Fruit fly (Drosophila melanogaster): ENCODE data around the gene phol.

phol gene

dm6 chr3L:9417288-9417687 is 38.8 kb downstream of the phol start, which contains the start of gene CG3982:
Gene CG3982, minus strand, starts transcription at chr3L:9417388.
- no peak for TF ChIP-seq CTCF (optimal IDR thresholded peaks at IDR 0.05)
- no peak for TF ChIP-seq CG8478 (optimal IDR thresholded peaks at IDR 0.05)

dm6 chr3L:9410754-9411423 is 45.2 kb downstream of the phol start, which contains the start of the genes CG4022 and Cpsf5:
Gene CG4022, minus strand, starts transcription at chr3L:9410832.
Gene Cpsf5, plus strand, starts transcription at chr3L:9411038.
- TF ChIP-seq CG8478 (optimal IDR thresholded peaks at IDR 0.05): no peak
- TF ChIP-seq CTCF (optimal IDR thresholded peaks at IDR 0.05): no peak

- TF ChIP-seq CG8478 (optimal IDR thresholded peaks at IDR 0.05): no peak
- no peak for TF ChIP-seq CTCF (optimal IDR thresholded peaks at IDR 0.05)
Measured at dm6 chr3L:9410030-9410589, 46.0 kb downstream of the phol start.

- TF ChIP-seq CG8478 (optimal IDR thresholded peaks at IDR 0.05) (no peak), CTCF (optimal IDR thresholded peaks at IDR 0.05) (no peak)
Measured at dm6 chr3L:9404497-9404896, 51.6 kb downstream of the phol start, which contains the start of gene Cpr67B. Gene Cpr67B, plus strand, starts transcription at chr3L:9404797.

All from S2 (cell line).